Fruit fly (Drosophila melanogaster) whole organism, prepupa: ENCODE results near the gene ND-20L.

Source experiments
- Blimp-1 ChIP-seq: fragments of 200-800 bp; sonication (Bioruptor generic); optimal IDR thresholded peaks from 3 replicates; lab custom pipeline; 2017; ENCODE audit warnings: missing biosample characterization, missing genetic modification characterization, mild to moderate bottlenecking, moderate library complexity, missing genetic modification reagents
- CG6792 ChIP-seq: fragments of 200-800 bp; sonication (Bioruptor generic); optimal IDR thresholded peaks from 3 replicates; lab custom pipeline; 2016; ENCODE audit warnings: missing biosample characterization, missing genetic modification characterization
- CG6854 ChIP-seq: fragments of 200-800 bp; sonication (Bioruptor generic); optimal IDR thresholded peaks from 2 replicates; lab custom pipeline; 2017; ENCODE audit warnings: missing biosample characterization, mild to moderate bottlenecking, missing genetic modification characterization
- Gug ChIP-seq: fragments of 200-800 bp; sonication (Bioruptor generic); IDR thresholded peaks from 2 replicates; pipeline ENCODE4 v1.3.6; 2022; ENCODE audit warnings: missing biosample characterization, missing genetic modification characterization
- Hr39 ChIP-seq: fragments of 200-800 bp; sonication (Bioruptor generic); optimal IDR thresholded peaks from 2 replicates; lab custom pipeline; 2016; ENCODE audit warnings: missing biosample characterization, missing genetic modification characterization

DNA sequence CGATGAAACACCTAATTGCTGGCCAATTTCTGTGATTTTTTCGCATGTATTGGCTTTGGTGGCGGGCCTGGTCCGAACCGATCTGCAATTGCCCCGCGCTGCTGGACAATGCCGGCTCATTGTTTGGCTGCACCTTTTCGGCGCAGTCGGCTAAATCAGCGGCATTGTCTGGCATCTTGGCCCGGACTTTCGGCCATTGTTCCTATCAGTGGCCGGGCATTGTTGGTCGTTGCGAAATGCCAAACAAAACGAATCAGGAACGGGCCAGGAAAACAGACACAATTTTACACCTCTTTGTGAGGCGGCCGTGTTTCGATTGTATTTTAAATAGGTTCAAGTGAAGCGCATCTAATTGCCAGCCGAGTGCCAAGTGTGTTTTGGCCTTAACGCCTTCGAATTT lies 29.6 kb downstream of the ND-20L start:
- TF ChIP-seq Blimp-1 (GFP tag; lab: Kevin White, UChicago) (no peak), CG6854 (GFP tag; lab: Kevin White, UChicago) (no peak), CG6792 (no peak), Gug (no peak), Hr39 (no peak)
